Worm (Caenorhabditis elegans): ENCODE measurements around the gene lep-2.

- TF ChIP-seq unc-130 (tag; optimal IDR thresholded peaks at IDR 0.05) (peak; percentile 69), dsc-1 (tag; optimal IDR thresholded peaks at IDR 0.05) (peak; percentile 85), nhr-20 (tag; optimal IDR thresholded peaks at IDR 0.05) (peak; percentile 86), ztf-11 (tag; optimal IDR thresholded peaks at IDR 0.05) (peak in 1 of 2 experiments; percentile 23), isw-1 (GFP tag; IDR thresholded peaks at IDR 0.05) (no peak), nhr-28 (tag; optimal IDR thresholded peaks at IDR 0.05) (no peak), lin-39 (tag; optimal IDR thresholded peaks at IDR 0.05) (peak; percentile 58)
Observed at ce11 chrIV:957820-958219, 34.3 kb upstream of the lep-2 start.
